Fruit fly (Drosophila melanogaster): ENCODE measurements around the gene Arpc3A.

DNA sequence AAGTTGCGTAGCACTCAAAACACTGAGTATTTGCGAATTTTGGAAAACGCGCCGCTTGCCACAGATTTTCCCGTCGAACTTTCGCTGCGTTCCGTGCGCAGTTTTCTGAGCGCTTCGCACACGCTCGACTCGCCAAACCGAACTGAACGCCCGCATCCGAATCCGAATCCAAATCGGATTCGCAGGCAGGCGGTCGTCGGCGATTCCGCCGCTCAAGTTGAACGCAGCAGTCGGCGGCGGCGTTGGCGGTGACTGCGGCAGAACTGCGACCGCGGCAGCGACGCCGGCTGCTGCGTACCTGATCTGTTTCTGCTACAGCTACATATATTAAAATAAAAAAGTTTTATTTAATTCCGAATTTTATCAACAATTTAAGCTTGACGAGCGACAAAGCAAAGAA, 41.2 kb downstream of the Arpc3A start, which contains the start of gene CG31183:
- TF ChIP-seq dsf (GFP tag; optimal IDR thresholded peaks at IDR 0.05; ENCODE audit: borderline replicate concordance) (no peak), psq (GFP tag; optimal IDR thresholded peaks at IDR 0.05) (no peak), jim (GFP tag; optimal IDR thresholded peaks at IDR 0.05) (no peak), N (GFP tag; optimal IDR thresholded peaks at IDR 0.05) (no peak)

Data from whole organism, wandering third instar larva.